Worm (Caenorhabditis elegans) whole organism, L4 larva: ENCODE measurements around the gene C48D1.9.
A peak's percentile ranks its signal among the peaks of the same experiment; 100 is the strongest.

Experiments used
- F26F4.8 ChIP-seq: fragments of 200-800 bp; sonication (Bioruptor generic); conservative IDR thresholded peaks from 2 replicates; pipeline ENCODE4 v1.3.6; 2022; ENCODE audit warnings: missing genetic modification characterization, missing compliant biosample characterization
- F44E2.7 ChIP-seq: fragments of 200-800 bp; sonication (Bioruptor generic); IDR thresholded peaks from 2 replicates; pipeline ENCODE4 v2.1.2; 2022; ENCODE audit warnings: missing genetic modification characterization, missing compliant biosample characterization
- F49E8.2 ChIP-seq: sonication (generic microtip); optimal IDR thresholded peaks from 2 replicates; lab custom pipeline; 2016; ENCODE audit warnings: missing compliant biosample characterization, mild to moderate bottlenecking, missing genetic modification characterization, borderline replicate concordance
- Y48G9A.11 ChIP-seq: fragments of 200-800 bp; sonication (Bioruptor generic); IDR thresholded peaks from 2 replicates; pipeline ENCODE4 v1.3.6; 2022; ENCODE audit warnings: missing genetic modification reagents, missing genetic modification characterization, missing compliant biosample characterization
- Y5F2A.4 ChIP-seq: fragments of 200-800 bp; sonication (Bioruptor generic); optimal IDR thresholded peaks from 2 replicates; lab custom pipeline; 2018; ENCODE audit warnings: mild to moderate bottlenecking, missing genetic modification characterization, missing compliant biosample characterization
- Y75B8A.6 ChIP-seq: fragments of 200-800 bp; sonication (Bioruptor generic); IDR thresholded peaks from 2 replicates; pipeline ENCODE4 v1.3.6; 2022; ENCODE audit warnings: missing genetic modification reagents, missing genetic modification characterization, missing compliant biosample characterization
- aha-1 ChIP-seq: fragments of 150-350 bp; peaks from one replicate; lab custom pipeline; 2014; ENCODE audit warnings: missing biosample characterization, missing genetic modification characterization
- aly-2 ChIP-seq: sonication (generic microtip); optimal IDR thresholded peaks from 2 replicates; lab custom pipeline; 2018; ENCODE audit warnings: missing biosample characterization, missing genetic modification characterization
- arid-1 ChIP-seq: fragments of 200-800 bp; sonication (Bioruptor generic); conservative IDR thresholded peaks from 2 replicates; pipeline ENCODE4 v1.3.6; 2022; ENCODE audit warnings: missing genetic modification reagents, missing genetic modification characterization, missing compliant biosample characterization
- ceh-44 ChIP-seq: fragments of 200-800 bp; sonication (Bioruptor generic); IDR thresholded peaks from 2 replicates; pipeline ENCODE4 v1.3.6; 2022; ENCODE audit warnings: missing genetic modification reagents, missing genetic modification characterization, missing compliant biosample characterization
- cey-2 ChIP-seq: sonication (generic microtip); optimal IDR thresholded peaks from 3 replicates; lab custom pipeline; 2017; ENCODE audit warnings: missing genetic modification characterization, mild to moderate bottlenecking, missing compliant biosample characterization, antibody characterized with exemption, borderline replicate concordance; ENCODE audit not compliant: insufficient read depth
- ctbp-1 ChIP-seq: fragments of 200-800 bp; sonication (Bioruptor generic); IDR thresholded peaks from 2 replicates; pipeline ENCODE4 v1.3.6; 2022; ENCODE audit warnings: missing genetic modification reagents, missing genetic modification characterization, missing compliant biosample characterization
- daf-16 ChIP-seq, 3 experiments: sonication (generic microtip); optimal IDR thresholded peaks; 2 replicates each; lab custom pipeline; 2016 to 2017; ENCODE audit warnings: missing genetic modification characterization in 3 of 3, missing genetic modification reagents in 3 of 3, mild to moderate bottlenecking in 2 of 3, missing compliant biosample characterization in 2 of 3, missing biosample characterization in 1 of 3, moderate library complexity in 1 of 3
- daf-19 ChIP-seq: fragments of 200-800 bp; sonication (Bioruptor generic); conservative IDR thresholded peaks from 2 replicates; pipeline ENCODE4 v1.3.6; 2022; ENCODE audit warnings: missing genetic modification characterization, missing compliant biosample characterization
- dmd-8 ChIP-seq: fragments of 200-800 bp; sonication (Bioruptor generic); IDR thresholded peaks from 2 replicates; pipeline ENCODE4 v1.3.6; 2022; ENCODE audit warnings: missing genetic modification characterization, missing compliant biosample characterization
- duxl-1 ChIP-seq: sonication (generic microtip); optimal IDR thresholded peaks from 2 replicates; lab custom pipeline; 2016; ENCODE audit warnings: mild to moderate bottlenecking, missing genetic modification characterization, moderate library complexity, missing compliant biosample characterization; ENCODE audit not compliant: poor library complexity
- dve-1 ChIP-seq: sonication (generic microtip); optimal IDR thresholded peaks from 2 replicates; lab custom pipeline; 2017; ENCODE audit warnings: antibody characterized with exemption, mild to moderate bottlenecking, missing genetic modification characterization, missing compliant biosample characterization; ENCODE audit not compliant: insufficient read depth
- egl-27 ChIP-seq: sonication (generic microtip); optimal IDR thresholded peaks from 3 replicates; lab custom pipeline; 2017; ENCODE audit warnings: missing biosample characterization, missing genetic modification reagents, missing genetic modification characterization
- hlh-30 ChIP-seq: sonication (generic microtip); optimal IDR thresholded peaks from 2 replicates; lab custom pipeline; 2017; ENCODE audit warnings: antibody characterized with exemption, mild to moderate bottlenecking, missing genetic modification characterization, missing compliant biosample characterization; ENCODE audit not compliant: insufficient read depth
- lim-7 ChIP-seq: fragments of 200-800 bp; sonication (Bioruptor generic); IDR thresholded peaks from 2 replicates; pipeline ENCODE4 v1.3.6; 2022; ENCODE audit warnings: missing genetic modification characterization, missing compliant biosample characterization
- lin-1 ChIP-seq: fragments of 200-800 bp; sonication (Bioruptor generic); IDR thresholded peaks from 2 replicates; pipeline ENCODE4 v1.3.6; 2022; ENCODE audit warnings: missing genetic modification reagents, missing genetic modification characterization, missing compliant biosample characterization
- lin-13 ChIP-seq: fragments of 150-350 bp; optimal IDR thresholded peaks from 2 replicates; lab custom pipeline; 2014; ENCODE audit warnings: missing biosample characterization, missing genetic modification reagents, missing genetic modification characterization
- lin-38 ChIP-seq: fragments of 200-800 bp; sonication (Bioruptor generic); IDR thresholded peaks from 2 replicates; pipeline ENCODE4 v1.3.6; 2022; ENCODE audit warnings: missing genetic modification reagents, missing genetic modification characterization, missing compliant biosample characterization
- lir-3 ChIP-seq: sonication (generic microtip); optimal IDR thresholded peaks from 2 replicates; lab custom pipeline; 2016; ENCODE audit warnings: mild to moderate bottlenecking, missing genetic modification characterization, missing compliant biosample characterization
- lsy-2 ChIP-seq, 2 experiments: fragments of 150-350 bp in 1 of 2; sonication (generic microtip) in 1 of 2; optimal IDR thresholded peaks; 2 replicates each; lab custom pipeline; 2014 to 2017; ENCODE audit warnings: missing biosample characterization in 2 of 2, missing genetic modification characterization in 2 of 2
- mdt-29 ChIP-seq: fragments of 200-800 bp; sonication (Bioruptor generic); IDR thresholded peaks from 2 replicates; pipeline ENCODE4 v1.3.6; 2022; ENCODE audit warnings: missing genetic modification reagents, missing genetic modification characterization, missing compliant biosample characterization
- mep-1 ChIP-seq: fragments of 150-350 bp; sonication (generic microtip); optimal IDR thresholded peaks from 3 replicates; lab custom pipeline; 2014; ENCODE audit warnings: missing biosample characterization, missing genetic modification characterization
- mes-2 ChIP-seq: sonication (generic microtip); optimal IDR thresholded peaks from 2 replicates; lab custom pipeline; 2016; ENCODE audit warnings: missing genotype, mild to moderate bottlenecking, missing genetic modification characterization, missing compliant biosample characterization; ENCODE audit not compliant: poor library complexity, severe bottlenecking
- nhr-10 ChIP-seq: fragments of 150-350 bp; optimal IDR thresholded peaks from 2 replicates; lab custom pipeline; 2014; ENCODE audit warnings: missing biosample characterization, missing genetic modification characterization
- nhr-102 ChIP-seq: sonication (generic microtip); optimal IDR thresholded peaks from 2 replicates; lab custom pipeline; 2016; ENCODE audit warnings: mild to moderate bottlenecking, missing genetic modification characterization, moderate library complexity, missing compliant biosample characterization
- nhr-11 ChIP-seq: fragments of 150-350 bp; optimal IDR thresholded peaks from 2 replicates; lab custom pipeline; 2014; ENCODE audit warnings: missing biosample characterization, missing genetic modification characterization
- nhr-41 ChIP-seq: fragments of 200-800 bp; sonication (Bioruptor generic); IDR thresholded peaks from 2 replicates; pipeline ENCODE4 v1.3.6; 2022; ENCODE audit warnings: missing genetic modification reagents, missing genetic modification characterization, missing compliant biosample characterization
- nhr-42 ChIP-seq: fragments of 200-800 bp; sonication (Bioruptor generic); IDR thresholded peaks from 2 replicates; pipeline ENCODE4 v1.3.6; 2022; ENCODE audit warnings: missing genetic modification characterization, missing compliant biosample characterization
- nhr-48 ChIP-seq: sonication (generic microtip); optimal IDR thresholded peaks from 2 replicates; lab custom pipeline; 2016; ENCODE audit warnings: mild to moderate bottlenecking, missing genetic modification characterization, missing compliant biosample characterization
- nhr-76 ChIP-seq: fragments of 150-350 bp; optimal IDR thresholded peaks from 2 replicates; lab custom pipeline; 2014; ENCODE audit warnings: missing biosample characterization, missing genetic modification characterization
- nhr-77 ChIP-seq: fragments of 150-350 bp; optimal IDR thresholded peaks from 2 replicates; lab custom pipeline; 2014; ENCODE audit warnings: missing biosample characterization, missing genetic modification characterization
- pha-4 ChIP-seq, 2 experiments: fragments of 150-350 bp in 1 of 2; fragments of 200-800 bp in 1 of 2; sonication (Bioruptor generic) in 1 of 2; IDR thresholded peaks in 1 of 2; optimal IDR thresholded peaks in 1 of 2; 2 replicates each; pipeline versions ENCODE4 v1.3.6 to Lab custom; 2014 to 2022; ENCODE audit warnings: missing genetic modification characterization in 2 of 2, missing genetic modification reagents in 2 of 2, missing biosample characterization in 1 of 2, missing compliant biosample characterization in 1 of 2
- php-3 ChIP-seq: fragments of 200-800 bp; sonication (Bioruptor generic); IDR thresholded peaks from 2 replicates; pipeline ENCODE4 v1.3.6; 2022; ENCODE audit warnings: missing genetic modification reagents, missing genetic modification characterization, missing compliant biosample characterization
- snpc-1.2 ChIP-seq: fragments of 200-800 bp; sonication (Bioruptor generic); IDR thresholded peaks from 2 replicates; pipeline ENCODE4 v1.3.6; 2022; ENCODE audit warnings: missing genetic modification reagents, missing genetic modification characterization, missing compliant biosample characterization
- snpc-4 ChIP-seq: fragments of 150-350 bp; optimal IDR thresholded peaks from 2 replicates; lab custom pipeline; 2014; ENCODE audit warnings: missing biosample characterization, missing genetic modification characterization
- spr-1 ChIP-seq: sonication (generic microtip); optimal IDR thresholded peaks from 2 replicates; lab custom pipeline; 2016; ENCODE audit warnings: mild to moderate bottlenecking, missing genetic modification characterization, missing compliant biosample characterization
- tra-1 ChIP-seq: fragments of 200-800 bp; sonication (Bioruptor generic); IDR thresholded peaks from 2 replicates; pipeline ENCODE4 v1.3.6; 2022; ENCODE audit warnings: missing genetic modification reagents, missing genetic modification characterization, missing compliant biosample characterization
- unc-130 ChIP-seq: sonication (generic microtip); optimal IDR thresholded peaks from 2 replicates; lab custom pipeline; 2016; ENCODE audit warnings: missing genetic modification reagents, missing genetic modification characterization, missing compliant biosample characterization
- unc-39 ChIP-seq: sonication (generic microtip); optimal IDR thresholded peaks from 2 replicates; lab custom pipeline; 2017; ENCODE audit warnings: missing biosample characterization, missing genetic modification characterization
- unc-62 ChIP-seq, 3 experiments: fragments of 150-350 bp in 1 of 3; sonication (generic microtip); optimal IDR thresholded peaks in 2 of 3; peaks in 1 of 3; 1 replicate in 1 of 3; 2 replicates in 2 of 3; lab custom pipeline; 2014 to 2017; ENCODE audit warnings: missing biosample characterization in 3 of 3, missing genetic modification characterization in 3 of 3, missing genetic modification reagents in 3 of 3, missing genotype in 1 of 3
- ztf-7 ChIP-seq: fragments of 150-350 bp; optimal IDR thresholded peaks from 2 replicates; lab custom pipeline; 2014; ENCODE audit warnings: missing biosample characterization, missing genetic modification characterization

The C48D1.9 gene

ce11 chrIV:13238943-13239861 is 29.7 kb upstream of the C48D1.9 start, which contains the start of gene tag-115:
TSS of gene tag-115 (minus strand) at chrIV:13239414.
- TF ChIP-seq nhr-11 (tag; lab: Kevin White, UChicago) (no peak), dmd-8 (GFP tag; lab: Robert Waterston, UW) (no peak), snpc-1.2 (GFP tag; lab: Robert Waterston, UW) (peak; percentile 81), tra-1 (GFP tag; lab: Robert Waterston, UW) (peak; percentile 62), egl-27 (tag; lab: Kevin White, UChicago) (no peak), arid-1 (GFP tag; lab: Robert Waterston, UW) (peak; percentile 83), F44E2.7 (GFP tag; lab: Robert Waterston, UW) (peak; percentile 16; the same call in 1 of the 2 replicates), aly-2 (tag; lab: Kevin White, UChicago) (no peak), lin-13 (GFP tag; lab: Kevin White, UChicago) (peak; percentile 23), nhr-10 (tag; lab: Kevin White, UChicago) (no peak), nhr-42 (GFP tag; lab: Robert Waterston, UW) (no peak), cey-2 (tag; lab: Kevin White, UChicago) (no peak), duxl-1 (tag; lab: Kevin White, UChicago) (peak; percentile 56), aha-1 (tag; lab: Kevin White, UChicago) (peak; percentile 85), nhr-76 (no peak), Y75B8A.6 (0 out of 2 replicates have a peak, but pooled peaks have one; percentile 34), snpc-4 (tag; lab: Kevin White, UChicago) (no peak), ztf-7 (tag; lab: Kevin White, UChicago) (peak; percentile 6), unc-130 (GFP tag; lab: Kevin White, UChicago) (peak; percentile 75), ctbp-1 (no peak), nhr-48 (peak; percentile 48), nhr-102 (tag; lab: Kevin White, UChicago) (peak; percentile 56), daf-16 (GFP tag; optimal IDR thresholded peaks at IDR 0.05; lab: Kevin White, UChicago) (peak in 1 of 2 experiments; percentile 12), daf-16 (tag; optimal IDR thresholded peaks at IDR 0.05; lab: Kevin White, UChicago) (peak; percentile 33), nhr-41 (no peak), F49E8.2 (tag; lab: Kevin White, UChicago) (peak; percentile 69), lin-38 (peak; percentile 85), pha-4 (GFP tag; IDR thresholded peaks at IDR 0.05; lab: Robert Waterston, UW) (peak; percentile 71; the same call in 1 of the 2 replicates), pha-4 (tag; optimal IDR thresholded peaks at IDR 0.05; lab: Kevin White, UChicago) (no peak), lsy-2 (tag; optimal IDR thresholded peaks at IDR 0.05; lab: Kevin White, UChicago) (peak in 1 of 2 experiments; percentile 66), ceh-44 (GFP tag; lab: Robert Waterston, UW) (no peak; the same call in 1 of the 2 replicates), F26F4.8 (GFP tag; lab: Robert Waterston, UW) (no peak; the same call in 1 of the 2 replicates), nhr-77 (tag; lab: Kevin White, UChicago) (no peak), lim-7 (GFP tag; lab: Robert Waterston, UW) (0 out of 2 replicates have a peak, but pooled peaks have one; percentile 23), dve-1 (tag; lab: Kevin White, UChicago) (peak; percentile 39), php-3 (GFP tag; lab: Robert Waterston, UW) (no peak), mdt-29 (no peak), lir-3 (tag; lab: Kevin White, UChicago) (no peak), lin-1 (GFP tag; lab: Robert Waterston, UW) (peak; percentile 53; the same call in 1 of the 2 replicates), unc-62 (GFP tag; optimal IDR thresholded peaks at IDR 0.05 in 1 of 2; lab: Kevin White, UChicago) (peak in 1 of 2 experiments; percentile 83), unc-62 (tag; optimal IDR thresholded peaks at IDR 0.05; lab: Kevin White, UChicago) (no peak), unc-39 (tag; lab: Kevin White, UChicago) (no peak), mep-1 (tag; lab: Kevin White, UChicago) (peak; percentile 3), daf-19 (0 out of 2 replicates have a peak, but pooled peaks have one; percentile 57), Y5F2A.4 (GFP tag; lab: Kevin White, UChicago) (peak; percentile 8), hlh-30 (peak; percentile 25), Y48G9A.11 (peak; percentile 50; the same call in 1 of the 2 replicates), spr-1 (tag; lab: Kevin White, UChicago) (peak; percentile 26), mes-2 (peak; percentile 61)
